Worm (Caenorhabditis elegans) whole organism, L1 larva: ENCODE results near the gene ttn-1.
A peak's percentile ranks its signal among the peaks of the same experiment; 100 is the strongest.

Experiments
- C04F5.9 ChIP-seq: sonication (generic microtip); optimal IDR thresholded peaks from 2 replicates; lab custom pipeline; 2016; ENCODE audit warnings: missing genetic modification characterization, missing compliant biosample characterization
- C16A3.4 ChIP-seq: fragments of 150-350 bp; optimal IDR thresholded peaks from 2 replicates; lab custom pipeline; 2014; ENCODE audit warnings: missing biosample characterization, missing genetic modification characterization
- C34B4.2 ChIP-seq: sonication (generic microtip); optimal IDR thresholded peaks from 2 replicates; lab custom pipeline; 2017; ENCODE audit warnings: mild to moderate bottlenecking, missing genetic modification characterization, missing compliant biosample characterization
- F16B12.6 ChIP-seq: fragments of 150-350 bp; optimal IDR thresholded peaks from 2 replicates; lab custom pipeline; 2014; ENCODE audit warnings: missing biosample characterization, missing genetic modification characterization
- alr-1 ChIP-seq: fragments of 200-800 bp; sonication (Bioruptor generic); optimal IDR thresholded peaks from 2 replicates; lab custom pipeline; 2018; ENCODE audit warnings: borderline replicate concordance, mild to moderate bottlenecking, missing genetic modification characterization, missing compliant biosample characterization
- aly-2 ChIP-seq: fragments of 150-350 bp; optimal IDR thresholded peaks from 2 replicates; lab custom pipeline; 2014; ENCODE audit warnings: missing biosample characterization, missing genetic modification characterization
- blmp-1 ChIP-seq: fragments of 150-350 bp; optimal IDR thresholded peaks from 2 replicates; lab custom pipeline; 2014; ENCODE audit warnings: missing biosample characterization, missing genetic modification characterization
- ceh-82 ChIP-seq, 3 experiments: fragments of 150-350 bp in 1 of 3; sonication (generic microtip) in 2 of 3; optimal IDR thresholded peaks; 2 replicates each; lab custom pipeline; 2014 to 2017; ENCODE audit warnings: missing biosample characterization in 3 of 3, missing genetic modification characterization in 3 of 3
- ces-1 ChIP-seq: fragments of 150-350 bp; optimal IDR thresholded peaks from 2 replicates; lab custom pipeline; 2014; ENCODE audit warnings: missing biosample characterization, missing genetic modification reagents, missing genetic modification characterization
- efl-1 ChIP-seq, 4 experiments: fragments of 150-350 bp; optimal IDR thresholded peaks in 3 of 4; peaks in 1 of 4; 1 replicate in 1 of 4; 2 replicates in 3 of 4; lab custom pipeline; 2014; ENCODE audit warnings: missing biosample characterization in 2 of 4, missing genetic modification characterization in 2 of 4, missing genetic modification reagents in 2 of 4
- efl-3 ChIP-seq: fragments of 200-800 bp; sonication (Bioruptor generic); optimal IDR thresholded peaks from 2 replicates; lab custom pipeline; 2018; ENCODE audit warnings: mild to moderate bottlenecking, missing genetic modification characterization, missing compliant biosample characterization
- ets-5 ChIP-seq: fragments of 200-800 bp; sonication (Bioruptor generic); IDR thresholded peaks from 2 replicates; pipeline ENCODE4 v1.3.6; 2022; ENCODE audit warnings: missing genetic modification characterization, missing compliant biosample characterization
- fkh-4 ChIP-seq: sonication (generic microtip); optimal IDR thresholded peaks from 2 replicates; lab custom pipeline; 2016; ENCODE audit warnings: missing compliant biosample characterization, missing genetic modification characterization, borderline replicate concordance
- fkh-8 ChIP-seq: sonication (generic microtip); optimal IDR thresholded peaks from 2 replicates; lab custom pipeline; 2016; ENCODE audit warnings: mild to moderate bottlenecking, missing genetic modification characterization, missing compliant biosample characterization
- fos-1 ChIP-seq: fragments of 150-350 bp; optimal IDR thresholded peaks from 2 replicates; lab custom pipeline; 2014; ENCODE audit warnings: missing biosample characterization, missing genetic modification characterization
- grh-1 ChIP-seq: fragments of 200-800 bp; sonication (Bioruptor generic); IDR thresholded peaks from 2 replicates; pipeline ENCODE4 v1.3.6; 2022; ENCODE audit warnings: missing genetic modification reagents, missing genetic modification characterization, missing compliant biosample characterization
- hlh-17 ChIP-seq: fragments of 200-800 bp; sonication (Bioruptor generic); optimal IDR thresholded peaks from 2 replicates; lab custom pipeline; 2018; ENCODE audit warnings: missing genetic modification characterization, mild to moderate bottlenecking, missing compliant biosample characterization, moderate library complexity, borderline replicate concordance
- hlh-4 ChIP-seq: sonication (generic microtip); optimal IDR thresholded peaks from 2 replicates; lab custom pipeline; 2016; ENCODE audit warnings: mild to moderate bottlenecking, missing genetic modification characterization, missing compliant biosample characterization
- hpl-2 ChIP-seq: fragments of 150-350 bp; optimal IDR thresholded peaks from 2 replicates; lab custom pipeline; 2014; ENCODE audit warnings: missing biosample characterization, missing genetic modification reagents, missing genetic modification characterization
- irx-1 ChIP-seq: sonication (generic microtip); optimal IDR thresholded peaks from 2 replicates; lab custom pipeline; 2016; ENCODE audit warnings: missing genetic modification characterization, missing compliant biosample characterization
- lin-13 ChIP-seq: fragments of 150-350 bp; optimal IDR thresholded peaks from 2 replicates; lab custom pipeline; 2014; ENCODE audit warnings: missing biosample characterization, missing genetic modification reagents, missing genetic modification characterization
- lin-14 ChIP-seq: fragments of 200-800 bp; sonication (Bioruptor generic); optimal IDR thresholded peaks from 2 replicates; lab custom pipeline; 2018; ENCODE audit warnings: mild to moderate bottlenecking, missing genetic modification characterization, moderate library complexity, missing compliant biosample characterization
- lin-15B ChIP-seq: fragments of 150-350 bp; sonication (generic microtip); optimal IDR thresholded peaks from 3 replicates; lab custom pipeline; 2014; ENCODE audit warnings: missing biosample characterization, missing genetic modification characterization
- lin-35 ChIP-seq, 2 experiments: fragments of 150-350 bp; optimal IDR thresholded peaks; 2 replicates each; lab custom pipeline; 2014; ENCODE audit warnings: missing biosample characterization in 2 of 2, missing genetic modification characterization in 2 of 2, missing genetic modification reagents in 2 of 2
- lir-3 ChIP-seq: sonication (generic microtip); optimal IDR thresholded peaks from 2 replicates; lab custom pipeline; 2016; ENCODE audit warnings: mild to moderate bottlenecking, missing genetic modification characterization, moderate library complexity, missing compliant biosample characterization; ENCODE audit not compliant: poor library complexity
- lsy-2 ChIP-seq, 2 experiments: fragments of 150-350 bp; optimal IDR thresholded peaks; 2 replicates each; lab custom pipeline; 2014; ENCODE audit warnings: missing biosample characterization in 2 of 2, missing genetic modification characterization in 2 of 2
- mdl-1 ChIP-seq, 2 experiments: fragments of 150-350 bp; optimal IDR thresholded peaks; 2 replicates each; lab custom pipeline; 2014 to 2017; ENCODE audit warnings: missing biosample characterization in 2 of 2, missing genetic modification characterization in 2 of 2, inconsistent platforms in 1 of 2
- mef-2 ChIP-seq: fragments of 150-350 bp; optimal IDR thresholded peaks from 2 replicates; lab custom pipeline; 2014; ENCODE audit warnings: missing biosample characterization, missing genetic modification characterization
- nhr-11 ChIP-seq: fragments of 150-350 bp; optimal IDR thresholded peaks from 2 replicates; lab custom pipeline; 2014; ENCODE audit warnings: missing biosample characterization, missing genetic modification characterization
- nhr-12 ChIP-seq: sonication (generic microtip); optimal IDR thresholded peaks from 2 replicates; lab custom pipeline; 2017; ENCODE audit warnings: missing biosample characterization, missing genetic modification characterization
- nhr-19 ChIP-seq: fragments of 200-800 bp; sonication (Bioruptor generic); conservative IDR thresholded peaks from 2 replicates; pipeline ENCODE4 v1.3.6; 2022; ENCODE audit warnings: missing genetic modification characterization, missing compliant biosample characterization
- nhr-20 ChIP-seq: sonication (generic microtip); optimal IDR thresholded peaks from 2 replicates; lab custom pipeline; 2016; ENCODE audit warnings: mild to moderate bottlenecking, missing genetic modification characterization, missing compliant biosample characterization
- nhr-47 ChIP-seq: sonication (generic microtip); optimal IDR thresholded peaks from 2 replicates; lab custom pipeline; 2016; ENCODE audit warnings: mild to moderate bottlenecking, missing genetic modification characterization, moderate library complexity, missing compliant biosample characterization
- nhr-77 ChIP-seq: fragments of 150-350 bp; optimal IDR thresholded peaks from 2 replicates; lab custom pipeline; 2014; ENCODE audit warnings: missing biosample characterization, missing genetic modification characterization
- nhr-84 ChIP-seq: sonication (generic microtip); optimal IDR thresholded peaks from 2 replicates; lab custom pipeline; 2017; ENCODE audit warnings: missing biosample characterization, missing genetic modification characterization
- nhr-90 ChIP-seq: sonication (generic microtip); optimal IDR thresholded peaks from 2 replicates; lab custom pipeline; 2016; ENCODE audit warnings: mild to moderate bottlenecking, missing genetic modification characterization, missing compliant biosample characterization; ENCODE audit not compliant: poor library complexity
- pag-3 ChIP-seq: sonication (generic microtip); optimal IDR thresholded peaks from 2 replicates; lab custom pipeline; 2017; ENCODE audit warnings: missing genetic modification characterization, mild to moderate bottlenecking, missing compliant biosample characterization, antibody characterized with exemption, borderline replicate concordance; ENCODE audit not compliant: insufficient read depth
- pax-3 ChIP-seq: fragments of 200-800 bp; sonication (Bioruptor generic); optimal IDR thresholded peaks from 2 replicates; lab custom pipeline; 2018; ENCODE audit warnings: mild to moderate bottlenecking, missing genetic modification characterization, moderate library complexity, missing compliant biosample characterization
- rnt-1 ChIP-seq: sonication (generic microtip); optimal IDR thresholded peaks from 2 replicates; lab custom pipeline; 2016; ENCODE audit warnings: mild to moderate bottlenecking, missing genetic modification characterization, moderate library complexity, missing compliant biosample characterization
- skn-1 ChIP-seq: fragments of 150-350 bp; optimal IDR thresholded peaks from 2 replicates; lab custom pipeline; 2014; ENCODE audit warnings: missing biosample characterization, missing genetic modification characterization
- snu-23 ChIP-seq: sonication (generic microtip); optimal IDR thresholded peaks from 2 replicates; lab custom pipeline; 2016; ENCODE audit warnings: missing genetic modification characterization, missing compliant biosample characterization
- sup-37 ChIP-seq: fragments of 200-800 bp; sonication (Bioruptor generic); optimal IDR thresholded peaks from 2 replicates; lab custom pipeline; 2018; ENCODE audit warnings: mild to moderate bottlenecking, missing genetic modification characterization, missing compliant biosample characterization
- tlp-1 ChIP-seq: fragments of 150-350 bp; optimal IDR thresholded peaks from 2 replicates; lab custom pipeline; 2014; ENCODE audit warnings: missing biosample characterization, missing genetic modification characterization
- unc-86 ChIP-seq: sonication (generic microtip); optimal IDR thresholded peaks from 2 replicates; lab custom pipeline; 2016; ENCODE audit warnings: missing genetic modification characterization, missing compliant biosample characterization
- unc-98 ChIP-seq: fragments of 200-800 bp; sonication (Bioruptor generic); IDR thresholded peaks from 2 replicates; pipeline ENCODE4 v1.3.6; 2022; ENCODE audit warnings: missing genetic modification characterization, missing compliant biosample characterization
- vab-15 ChIP-seq: sonication (generic microtip); optimal IDR thresholded peaks from 2 replicates; lab custom pipeline; 2017; ENCODE audit warnings: missing genotype, mild to moderate bottlenecking, missing genetic modification characterization, missing compliant biosample characterization
- xbp-1 ChIP-seq: sonication (generic microtip); optimal IDR thresholded peaks from 2 replicates; lab custom pipeline; 2016; ENCODE audit warnings: missing genetic modification characterization, missing compliant biosample characterization
- zag-1 ChIP-seq: fragments of 150-350 bp; optimal IDR thresholded peaks from 2 replicates; lab custom pipeline; 2014; ENCODE audit warnings: missing biosample characterization, missing genetic modification characterization

The ttn-1 gene

DNA sequence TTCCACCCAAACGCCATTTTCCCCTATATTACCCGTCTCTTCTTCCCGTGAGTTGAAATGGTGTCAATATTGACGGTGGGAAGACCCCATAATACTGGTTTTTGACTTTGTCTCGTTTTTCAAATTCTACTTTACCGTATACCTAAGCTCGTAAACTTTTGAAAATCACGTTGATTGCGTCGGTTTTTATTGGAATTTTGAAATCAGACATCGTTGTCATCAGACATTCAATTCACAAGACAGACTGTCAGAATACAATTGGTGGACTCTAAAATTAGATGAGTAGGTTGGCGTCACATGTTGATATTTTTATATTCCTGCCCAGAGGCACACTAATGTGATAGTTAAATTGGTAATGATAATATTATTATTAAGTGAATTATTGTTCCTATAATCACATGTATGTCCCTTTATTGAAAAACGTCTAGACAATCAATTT, 29.5 kb upstream of the ttn-1 start (continued):
- TF ChIP-seq pag-3 (tag; lab: Kevin White, UChicago) (no peak), vab-15 (tag; lab: Kevin White, UChicago) (peak; percentile 39), lin-35 (GFP tag; optimal IDR thresholded peaks at IDR 0.05; lab: Kevin White, UChicago) (peak in 1 of 2 experiments; percentile 65), aly-2 (tag; lab: Kevin White, UChicago) (no peak), tlp-1 (tag; lab: Kevin White, UChicago) (no peak), lin-15B (tag; lab: Kevin White, UChicago) (no peak), hlh-17 (GFP tag; lab: Kevin White, UChicago) (no peak), rnt-1 (tag; lab: Kevin White, UChicago) (no peak), lir-3 (tag; lab: Kevin White, UChicago) (peak; percentile 11), ces-1 (GFP tag; lab: Kevin White, UChicago) (no peak), nhr-11 (tag; lab: Kevin White, UChicago) (no peak), nhr-19 (GFP tag; lab: Robert Waterston, UW) (peak; percentile 23; the same call in 1 of the 2 replicates), fkh-4 (tag; lab: Kevin White, UChicago) (no peak), unc-86 (tag; lab: Kevin White, UChicago) (no peak), nhr-12 (tag; lab: Kevin White, UChicago) (no peak), ets-5 (no peak), mdl-1 (tag; optimal IDR thresholded peaks at IDR 0.05; lab: Kevin White, UChicago) (peak in 1 of 2 experiments; percentile 6), mef-2 (tag; lab: Kevin White, UChicago) (no peak), ceh-82 (tag; optimal IDR thresholded peaks at IDR 0.05; lab: Kevin White, UChicago) (no peak), unc-98 (no peak), nhr-84 (no peak), F16B12.6 (no peak), lin-13 (GFP tag; lab: Kevin White, UChicago) (no peak), pax-3 (no peak), nhr-77 (tag; lab: Kevin White, UChicago) (peak; percentile 19), fos-1 (no peak), blmp-1 (tag; lab: Kevin White, UChicago) (peak; percentile 25)

DNA sequence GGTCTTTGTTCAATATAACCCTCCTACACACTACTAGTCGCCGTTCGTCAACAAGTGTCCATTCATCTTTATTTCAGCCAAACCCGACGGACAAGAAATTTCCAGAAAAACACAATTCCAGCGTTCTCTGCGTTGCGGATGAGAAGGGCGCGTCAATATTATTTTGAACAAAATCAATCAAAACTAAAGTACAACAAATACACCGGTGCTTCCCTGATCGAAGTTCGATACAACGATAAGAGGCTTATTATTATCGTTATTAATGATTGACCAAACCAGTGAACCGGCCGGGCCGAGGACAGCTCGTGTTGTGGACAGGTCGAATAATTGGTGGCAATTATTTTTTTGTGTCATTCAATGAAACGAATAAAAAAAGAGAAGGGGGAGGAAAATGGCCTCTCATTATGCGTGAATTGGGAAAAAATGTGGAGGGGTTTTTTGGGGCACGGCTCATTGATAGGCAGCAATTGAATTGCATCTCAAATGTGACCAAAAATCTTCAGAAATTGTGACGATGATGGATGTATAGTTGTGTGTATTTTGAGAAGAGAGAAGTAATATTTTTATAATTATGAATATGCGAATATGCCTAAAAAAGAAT, 28.3 kb upstream of the ttn-1 start:
- TF ChIP-seq efl-3 (GFP tag; lab: Kevin White, UChicago), result no peak
- peak; percentile 79 for TF ChIP-seq lin-14 (GFP tag; lab: Kevin White, UChicago)
- TF ChIP-seq efl-1 (optimal IDR thresholded peaks at IDR 0.05; lab: Kevin White, UChicago), result peak in 1 of 2 experiments; percentile 2
- TF ChIP-seq efl-1 (GFP tag; optimal IDR thresholded peaks at IDR 0.05 in 1 of 2; lab: Kevin White, UChicago), result peak in 1 of 2 experiments; percentile 90
- TF ChIP-seq fkh-8 (tag; lab: Kevin White, UChicago), result peak; percentile 18
- no peak for TF ChIP-seq hlh-17 (GFP tag; lab: Kevin White, UChicago)
- TF ChIP-seq lin-15B (tag; lab: Kevin White, UChicago), result no peak
- peak in 1 of 2 experiments; percentile 7 for TF ChIP-seq lsy-2 (tag; optimal IDR thresholded peaks at IDR 0.05; lab: Kevin White, UChicago)
- no peak for TF ChIP-seq pag-3 (tag; lab: Kevin White, UChicago)
- TF ChIP-seq snu-23 (GFP tag; lab: Kevin White, UChicago), result peak; percentile 1
- TF ChIP-seq grh-1 (GFP tag; lab: Robert Waterston, UW), result 0 out of 2 replicates have a peak, but pooled peaks have one; percentile 25
- TF ChIP-seq blmp-1 (tag; lab: Kevin White, UChicago), result peak; percentile 13
- no peak for TF ChIP-seq zag-1 (tag; lab: Kevin White, UChicago)
- no peak for TF ChIP-seq pax-3
- TF ChIP-seq nhr-20 (tag; lab: Kevin White, UChicago), result no peak
- TF ChIP-seq alr-1 (tag; lab: Kevin White, UChicago), result no peak
- TF ChIP-seq ceh-82 (tag; optimal IDR thresholded peaks at IDR 0.05; lab: Kevin White, UChicago), result no peak
- no peak for TF ChIP-seq C04F5.9 (tag; lab: Kevin White, UChicago)
- no peak for TF ChIP-seq nhr-90 (tag; lab: Kevin White, UChicago)
- no peak for TF ChIP-seq irx-1 (tag; lab: Kevin White, UChicago)
- peak; percentile 35 for TF ChIP-seq nhr-47 (tag; lab: Kevin White, UChicago)
- TF ChIP-seq lin-35 (GFP tag; optimal IDR thresholded peaks at IDR 0.05; lab: Kevin White, UChicago), result peak in 1 of 2 experiments; percentile 28
- TF ChIP-seq hlh-4 (tag; lab: Kevin White, UChicago), result no peak
- TF ChIP-seq C34B4.2, result no peak
- no peak for TF ChIP-seq aly-2 (tag; lab: Kevin White, UChicago)
- peak; percentile 24 for TF ChIP-seq xbp-1 (tag; lab: Kevin White, UChicago)
- TF ChIP-seq skn-1 (tag; lab: Kevin White, UChicago), result no peak
- TF ChIP-seq hpl-2 (GFP tag; lab: Kevin White, UChicago), result no peak
- TF ChIP-seq vab-15 (tag; lab: Kevin White, UChicago), result no peak
- no peak for TF ChIP-seq sup-37
- no peak for TF ChIP-seq C16A3.4 (tag; lab: Kevin White, UChicago)
